Worm (Caenorhabditis elegans) whole organism, L2 larva: ENCODE data around the gene fbxc-51.
"Not testable (repeated sequence)": the region's sequence is repeated elsewhere in the genome, so short reads cannot be mapped to it uniquely, and the experiment has no call there.

Experiments
- nhr-237 ChIP-seq: fragments of 150-350 bp; optimal IDR thresholded peaks from 2 replicates; lab custom pipeline; 2014; ENCODE audit warnings: missing biosample characterization, missing genetic modification characterization
- unc-39 ChIP-seq: fragments of 150-350 bp; optimal IDR thresholded peaks from 2 replicates; lab custom pipeline; 2014; ENCODE audit warnings: missing biosample characterization, missing genetic modification characterization

DNA sequence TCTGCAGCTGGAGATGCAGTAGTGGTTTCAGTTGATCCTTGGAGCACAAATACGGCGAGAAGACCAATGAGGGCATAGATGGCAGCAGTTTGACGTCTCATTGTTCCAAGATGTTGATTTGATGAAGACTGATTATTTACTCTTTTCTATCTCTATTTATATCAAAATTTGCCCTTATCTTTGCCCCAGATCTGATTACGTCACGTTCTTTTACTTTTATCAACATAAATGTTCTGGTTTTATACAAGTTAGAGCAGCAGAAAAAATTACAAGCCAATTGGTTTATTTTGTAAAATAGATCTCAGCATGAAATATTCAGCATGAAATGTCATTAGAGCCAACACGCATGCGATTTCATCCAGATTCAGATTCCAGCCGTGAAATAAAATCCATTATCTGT, 45.9 kb upstream of the fbxc-51 start, which contains the start of gene msrp-4:
- not testable (repeated sequence) for TF ChIP-seq nhr-237, unc-39
